Worm (Caenorhabditis elegans) whole organism, L3 larva: ENCODE measurements around the gene Y39A1A.31.

Source experiments
- ZK546.5 ChIP-seq: sonication (generic microtip); optimal IDR thresholded peaks from 2 replicates; lab custom pipeline; 2017; ENCODE audit warnings: missing biosample characterization, missing genetic modification characterization
- ama-1 ChIP-seq: fragments of 150-350 bp; optimal IDR thresholded peaks from 2 replicates; lab custom pipeline; 2018
- elt-2 ChIP-seq: sonication (generic microtip); optimal IDR thresholded peaks from 2 replicates; lab custom pipeline; 2016; ENCODE audit warnings: missing genetic modification reagents, mild to moderate bottlenecking, missing genetic modification characterization, missing compliant biosample characterization
- elt-3 ChIP-seq, 3 experiments: fragments of 150-350 bp in 1 of 3; sonication (generic microtip) in 2 of 3; optimal IDR thresholded peaks; 2 replicates in 2 of 3; 4 replicates in 1 of 3; lab custom pipeline; 2014 to 2017; ENCODE audit warnings: missing biosample characterization in 3 of 3, missing genetic modification characterization in 3 of 3
- pha-4 ChIP-seq: fragments of 150-350 bp; optimal IDR thresholded peaks from 2 replicates; lab custom pipeline; 2014; ENCODE audit warnings: missing biosample characterization, missing genetic modification reagents, missing genetic modification characterization
- snpc-4 ChIP-seq: fragments of 150-350 bp; optimal IDR thresholded peaks from 2 replicates; lab custom pipeline; 2014; ENCODE audit warnings: missing biosample characterization, missing genetic modification characterization
- tbx-2 ChIP-seq: sonication (generic microtip); optimal IDR thresholded peaks from 2 replicates; lab custom pipeline; 2016; ENCODE audit warnings: mild to moderate bottlenecking, missing genetic modification characterization, missing compliant biosample characterization

- TF ChIP-seq elt-2 (tag; lab: Kevin White, UChicago) (no peak), ama-1 (lab: Kevin White, UChicago) (no peak), tbx-2 (no peak), elt-3 (tag; optimal IDR thresholded peaks at IDR 0.05; lab: Kevin White, UChicago) (no peak), ZK546.5 (tag; lab: Kevin White, UChicago) (no peak), snpc-4 (tag; lab: Kevin White, UChicago) (no peak), pha-4 (tag; lab: Kevin White, UChicago) (no peak)
Observed at ce11 chrIII:10678971-10679370, 10.0 kb downstream of the Y39A1A.31 start, which contains the start of gene Y39A1A.16.
